Worm (Caenorhabditis elegans) whole organism, L4 larva: ENCODE measurements around the gene atg-4.2.

ENCODE experiments used
- ctbp-1 ChIP-seq: fragments of 200-800 bp; sonication (Bioruptor generic); IDR thresholded peaks from 2 replicates; pipeline ENCODE4 v1.3.6; 2022; ENCODE audit warnings: missing genetic modification reagents, missing genetic modification characterization, missing compliant biosample characterization
- nhr-10 ChIP-seq: fragments of 150-350 bp; optimal IDR thresholded peaks from 2 replicates; lab custom pipeline; 2014; ENCODE audit warnings: missing biosample characterization, missing genetic modification characterization
- nhr-77 ChIP-seq: fragments of 150-350 bp; optimal IDR thresholded peaks from 2 replicates; lab custom pipeline; 2014; ENCODE audit warnings: missing biosample characterization, missing genetic modification characterization
- snpc-4 ChIP-seq: fragments of 150-350 bp; optimal IDR thresholded peaks from 2 replicates; lab custom pipeline; 2014; ENCODE audit warnings: missing biosample characterization, missing genetic modification characterization

DNA sequence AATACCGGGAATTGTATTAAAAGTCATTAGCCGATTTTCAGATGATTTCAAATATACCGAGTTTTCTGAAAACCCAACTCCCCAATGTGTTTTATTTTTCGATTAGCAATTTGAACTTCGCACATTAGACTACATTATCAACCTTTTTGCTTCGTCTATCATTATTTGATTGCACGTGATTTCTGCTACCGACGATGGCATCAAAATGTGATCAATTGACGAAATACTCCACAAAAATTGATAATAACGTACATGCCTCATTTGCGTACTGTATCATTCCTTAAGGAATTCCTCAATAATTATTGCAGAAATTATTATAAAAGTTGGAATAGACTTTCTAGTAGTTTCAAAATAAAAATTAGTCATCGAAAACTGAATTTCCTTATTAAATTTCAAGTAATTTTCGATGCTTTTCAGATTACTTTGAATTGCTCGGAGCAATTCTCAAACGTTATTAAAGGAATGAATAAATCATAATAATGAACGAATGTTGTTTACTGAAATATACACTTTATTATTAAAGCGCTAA is 44.0 kb upstream of the atg-4.2 start:
- no peak for TF ChIP-seq nhr-10 (tag; lab: Kevin White, UChicago)
- TF ChIP-seq nhr-77 (tag; lab: Kevin White, UChicago) = no peak
- TF ChIP-seq snpc-4 (tag; lab: Kevin White, UChicago) = no peak
- TF ChIP-seq ctbp-1 (GFP tag; lab: Robert Waterston, UW) = no peak
